Worm (Caenorhabditis elegans): ENCODE measurements around the gene F02D10.3.
A peak's percentile ranks its signal among the peaks of the same experiment; 100 is the strongest.

F02D10.3 gene

DNA sequence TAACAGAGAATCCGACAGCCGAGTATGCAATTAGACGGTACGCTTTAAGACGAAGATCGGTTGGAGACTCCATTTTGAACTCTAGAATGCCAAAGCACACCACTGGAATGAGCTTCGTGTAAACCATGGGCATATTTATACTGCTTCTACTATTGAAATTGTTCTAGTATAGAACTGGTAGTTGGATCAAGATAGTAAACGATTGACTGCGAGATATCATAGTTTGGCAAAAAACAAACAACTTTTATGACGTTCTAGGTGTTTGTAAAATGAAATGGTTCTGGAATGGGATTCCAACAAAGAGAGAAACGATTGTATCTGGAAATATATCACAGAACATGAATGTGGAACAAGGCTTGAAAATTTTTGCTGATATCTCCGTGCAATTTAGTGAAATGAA lies 48.6 kb upstream of the F02D10.3 start, which contains the start of gene col-185:
Gene col-185, minus strand, starts transcription at position 101 of the 400 bp plus-strand sequence.
- TF ChIP-seq hrde-1 (tag; optimal IDR thresholded peaks at IDR 0.05; ENCODE audit: borderline replicate concordance) (no peak), ceh-58 (GFP tag; IDR thresholded peaks at IDR 0.05) (no peak), C06A6.2 (GFP tag; conservative IDR thresholded peaks at IDR 0.05) (no peak), lin-54 (GFP tag; optimal IDR thresholded peaks at IDR 0.05) (no peak), somi-1 (GFP tag; optimal IDR thresholded peaks at IDR 0.05) (no peak), ceh-79 (tag; optimal IDR thresholded peaks at IDR 0.05) (no peak), F57C9.4 (tag; optimal IDR thresholded peaks at IDR 0.05) (no peak), cebp-2 (GFP tag; IDR thresholded peaks at IDR 0.05) (no peak)

DNA sequence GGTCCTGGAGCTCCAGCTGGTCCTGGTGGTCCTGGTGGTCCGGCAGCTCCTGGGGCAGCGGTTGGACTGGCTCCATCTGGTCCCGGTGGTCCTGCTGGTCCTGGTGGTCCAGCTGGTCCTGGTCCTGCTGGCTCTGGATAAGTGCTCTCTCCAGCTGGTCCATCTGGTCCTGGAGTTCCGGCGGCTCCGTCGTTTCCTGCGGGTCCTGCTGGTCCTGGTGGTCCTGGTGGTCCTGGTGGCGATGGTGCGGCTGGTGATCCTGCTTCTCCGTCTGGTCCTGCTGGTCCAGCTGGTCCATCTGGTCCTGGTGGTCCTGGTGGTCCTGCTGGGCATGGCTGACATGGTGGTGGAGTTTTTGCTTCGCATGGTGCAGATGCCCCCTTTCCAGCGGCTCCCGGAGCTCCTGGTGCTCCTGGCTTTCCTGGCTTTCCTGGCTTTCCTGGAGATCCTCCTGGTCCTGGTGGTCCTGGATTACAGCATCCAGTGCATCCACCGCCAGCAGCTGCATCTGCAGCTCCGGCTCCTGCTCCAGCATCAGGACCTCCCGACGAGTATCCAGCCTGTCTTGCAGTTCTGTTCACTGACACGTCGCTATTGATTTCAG lies 47.9 kb upstream of the F02D10.3 start:
- TF ChIP-seq cebp-1 (GFP tag; IDR thresholded peaks at IDR 0.05) (no peak), cebp-1 (tag; optimal IDR thresholded peaks at IDR 0.05) (no peak), dpl-1 (GFP tag; optimal IDR thresholded peaks at IDR 0.05) (no peak), Y79H2A.3 (GFP tag; conservative IDR thresholded peaks at IDR 0.05) (no peak), zfh-2 (GFP tag; conservative IDR thresholded peaks at IDR 0.05) (peak; percentile 92), egrh-3 (GFP tag; IDR thresholded peaks at IDR 0.05) (peak; percentile 97), Y56A3A.18 (GFP tag; IDR thresholded peaks at IDR 0.05) (no peak), C06A6.2 (GFP tag; conservative IDR thresholded peaks at IDR 0.05) (no peak), ceh-40 (GFP tag; IDR thresholded peaks at IDR 0.05) (no peak), F55B11.4 (tag; optimal IDR thresholded peaks at IDR 0.05; ENCODE audit: borderline replicate concordance, insufficient read depth) (no peak), lin-35 (GFP tag; optimal IDR thresholded peaks at IDR 0.05) (no peak), nhr-120 (GFP tag; IDR thresholded peaks at IDR 0.05) (0 out of 2 replicates have a peak, but pooled peaks have one; percentile 4), akir-1 (GFP tag; optimal IDR thresholded peaks at IDR 0.05) (no peak), bed-1 (GFP tag; IDR thresholded peaks at IDR 0.05) (no peak), attf-6 (GFP tag; IDR thresholded peaks at IDR 0.05) (no peak), F39B2.1 (GFP tag; IDR thresholded peaks at IDR 0.05) (no peak)

ce11 chrX:13507233-13507632 lies 44.8 kb upstream of the F02D10.3 start, which contains the start of gene H06A10.1:
Gene H06A10.1 (plus strand): TSS chrX:13507533.
- TF ChIP-seq ztf-25 (GFP tag; IDR thresholded peaks at IDR 0.05) (no peak), egrh-3 (GFP tag; IDR thresholded peaks at IDR 0.05) (no peak), nfya-2 (GFP tag; IDR thresholded peaks at IDR 0.05) (no peak), hsf-1 (GFP tag; IDR thresholded peaks at IDR 0.05) (no peak), ztf-22 (GFP tag; optimal IDR thresholded peaks at IDR 0.05) (no peak), hrde-1 (tag; optimal IDR thresholded peaks at IDR 0.05; ENCODE audit: borderline replicate concordance) (no peak), F57A8.1 (GFP tag; optimal IDR thresholded peaks at IDR 0.05) (no peak), F57C9.4 (tag; optimal IDR thresholded peaks at IDR 0.05) (no peak), nhr-179 (tag; optimal IDR thresholded peaks at IDR 0.05) (no peak), T07F8.4 (tag; optimal IDR thresholded peaks at IDR 0.05) (no peak), efl-1 (GFP tag; optimal IDR thresholded peaks at IDR 0.05) (no peak), zfh-2 (GFP tag; conservative IDR thresholded peaks at IDR 0.05) (no peak), D2030.7 (GFP tag; IDR thresholded peaks at IDR 0.05) (no peak), ZK185.1 (tag; optimal IDR thresholded peaks at IDR 0.05; ENCODE audit: poor library complexity, severe bottlenecking) (no peak), ztf-3 (GFP tag; optimal IDR thresholded peaks at IDR 0.05) (no peak)

- no peak for TF ChIP-seq snpc-4 (GFP tag; optimal IDR thresholded peaks at IDR 0.05)
- TF ChIP-seq snpc-4 (tag; optimal IDR thresholded peaks at IDR 0.05) = peak in 3 of 4 experiments; percentile 33 to 76 (median 73)
- TF ChIP-seq C17E4.6 (GFP tag; IDR thresholded peaks at IDR 0.05) = no peak
Measured at ce11 chrX:13506493-13506892, 44.1 kb upstream of the F02D10.3 start.
